Worm (Caenorhabditis elegans) whole organism, L1 larva: Measurements from ENCODE around the gene spp-30.
A peak's percentile ranks its signal among the peaks of the same experiment; 100 is the strongest.

ENCODE experiments used
- C16A3.4 ChIP-seq: fragments of 150-350 bp; optimal IDR thresholded peaks from 2 replicates; lab custom pipeline; 2014; ENCODE audit warnings: missing biosample characterization, missing genetic modification characterization
- Y116A8C.19 ChIP-seq: sonication (generic microtip); optimal IDR thresholded peaks from 2 replicates; lab custom pipeline; 2016; ENCODE audit warnings: missing compliant biosample characterization, missing genetic modification characterization, borderline replicate concordance
- aly-2 ChIP-seq: fragments of 150-350 bp; optimal IDR thresholded peaks from 2 replicates; lab custom pipeline; 2014; ENCODE audit warnings: missing biosample characterization, missing genetic modification characterization
- blmp-1 ChIP-seq: fragments of 150-350 bp; optimal IDR thresholded peaks from 2 replicates; lab custom pipeline; 2014; ENCODE audit warnings: missing biosample characterization, missing genetic modification characterization
- ceh-8 ChIP-seq: fragments of 200-800 bp; sonication (Bioruptor generic); optimal IDR thresholded peaks from 2 replicates; lab custom pipeline; 2018; ENCODE audit warnings: mild to moderate bottlenecking, missing genetic modification characterization, moderate library complexity, missing compliant biosample characterization
- ceh-82 ChIP-seq, 3 experiments: fragments of 150-350 bp in 1 of 3; sonication (generic microtip) in 2 of 3; optimal IDR thresholded peaks; 2 replicates each; lab custom pipeline; 2014 to 2017; ENCODE audit warnings: missing biosample characterization in 3 of 3, missing genetic modification characterization in 3 of 3
- dsc-1 ChIP-seq: sonication (generic microtip); optimal IDR thresholded peaks from 2 replicates; lab custom pipeline; 2016; ENCODE audit warnings: mild to moderate bottlenecking, missing genetic modification characterization, missing compliant biosample characterization
- efl-1 ChIP-seq, 4 experiments: fragments of 150-350 bp; optimal IDR thresholded peaks in 3 of 4; peaks in 1 of 4; 1 replicate in 1 of 4; 2 replicates in 3 of 4; lab custom pipeline; 2014; ENCODE audit warnings: missing biosample characterization in 2 of 4, missing genetic modification characterization in 2 of 4, missing genetic modification reagents in 2 of 4
- efl-3 ChIP-seq: fragments of 200-800 bp; sonication (Bioruptor generic); optimal IDR thresholded peaks from 2 replicates; lab custom pipeline; 2018; ENCODE audit warnings: mild to moderate bottlenecking, missing genetic modification characterization, missing compliant biosample characterization
- egl-13 ChIP-seq: sonication (generic microtip); optimal IDR thresholded peaks from 2 replicates; lab custom pipeline; 2016; ENCODE audit warnings: missing genotype, missing genetic modification reagents, missing genetic modification characterization, missing compliant biosample characterization
- egl-27 ChIP-seq, 2 experiments: fragments of 150-350 bp in 1 of 2; sonication (generic microtip); optimal IDR thresholded peaks; 3 replicates each; lab custom pipeline; 2017 to 2018; ENCODE audit warnings: missing biosample characterization in 2 of 2, missing genetic modification characterization in 2 of 2, missing genetic modification reagents in 2 of 2
- elt-2 ChIP-seq: sonication (generic microtip); optimal IDR thresholded peaks from 2 replicates; lab custom pipeline; 2016; ENCODE audit warnings: missing genetic modification characterization, mild to moderate bottlenecking, inconsistent platforms, missing compliant biosample characterization, missing genetic modification reagents
- elt-3 ChIP-seq, 6 experiments: fragments of 150-350 bp in 1 of 6; sonication (generic microtip); optimal IDR thresholded peaks; 2 replicates each; lab custom pipeline; 2017 to 2018; ENCODE audit warnings: missing biosample characterization in 6 of 6, missing genetic modification characterization in 6 of 6, inconsistent platforms in 1 of 6
- fkh-4 ChIP-seq: sonication (generic microtip); optimal IDR thresholded peaks from 2 replicates; lab custom pipeline; 2016; ENCODE audit warnings: missing compliant biosample characterization, missing genetic modification characterization, borderline replicate concordance
- fos-1 ChIP-seq: fragments of 150-350 bp; optimal IDR thresholded peaks from 2 replicates; lab custom pipeline; 2014; ENCODE audit warnings: missing biosample characterization, missing genetic modification characterization
- grh-1 ChIP-seq: fragments of 200-800 bp; sonication (Bioruptor generic); IDR thresholded peaks from 2 replicates; pipeline ENCODE4 v1.3.6; 2022; ENCODE audit warnings: missing genetic modification reagents, missing genetic modification characterization, missing compliant biosample characterization
- hlh-4 ChIP-seq: sonication (generic microtip); optimal IDR thresholded peaks from 2 replicates; lab custom pipeline; 2016; ENCODE audit warnings: mild to moderate bottlenecking, missing genetic modification characterization, missing compliant biosample characterization
- lin-13 ChIP-seq: fragments of 150-350 bp; optimal IDR thresholded peaks from 2 replicates; lab custom pipeline; 2014; ENCODE audit warnings: missing biosample characterization, missing genetic modification reagents, missing genetic modification characterization
- mdl-1 ChIP-seq, 2 experiments: fragments of 150-350 bp; optimal IDR thresholded peaks; 2 replicates each; lab custom pipeline; 2014 to 2017; ENCODE audit warnings: missing biosample characterization in 2 of 2, missing genetic modification characterization in 2 of 2, inconsistent platforms in 1 of 2
- mef-2 ChIP-seq: fragments of 150-350 bp; optimal IDR thresholded peaks from 2 replicates; lab custom pipeline; 2014; ENCODE audit warnings: missing biosample characterization, missing genetic modification characterization
- mep-1 ChIP-seq: fragments of 150-350 bp; optimal IDR thresholded peaks from 2 replicates; lab custom pipeline; 2014; ENCODE audit warnings: missing biosample characterization, missing genetic modification characterization
- nhr-11 ChIP-seq: fragments of 150-350 bp; optimal IDR thresholded peaks from 2 replicates; lab custom pipeline; 2014; ENCODE audit warnings: missing biosample characterization, missing genetic modification characterization
- nhr-19 ChIP-seq: fragments of 200-800 bp; sonication (Bioruptor generic); conservative IDR thresholded peaks from 2 replicates; pipeline ENCODE4 v1.3.6; 2022; ENCODE audit warnings: missing genetic modification characterization, missing compliant biosample characterization
- nhr-20 ChIP-seq: sonication (generic microtip); optimal IDR thresholded peaks from 2 replicates; lab custom pipeline; 2016; ENCODE audit warnings: mild to moderate bottlenecking, missing genetic modification characterization, missing compliant biosample characterization
- nhr-84 ChIP-seq: sonication (generic microtip); optimal IDR thresholded peaks from 2 replicates; lab custom pipeline; 2017; ENCODE audit warnings: missing biosample characterization, missing genetic modification characterization
- nhr-85 ChIP-seq: sonication (generic microtip); peaks from one replicate; lab custom pipeline; 2016; ENCODE audit warnings: missing genetic modification characterization, inconsistent platforms, missing compliant biosample characterization
- pax-3 ChIP-seq: fragments of 200-800 bp; sonication (Bioruptor generic); optimal IDR thresholded peaks from 2 replicates; lab custom pipeline; 2018; ENCODE audit warnings: mild to moderate bottlenecking, missing genetic modification characterization, moderate library complexity, missing compliant biosample characterization
- rnt-1 ChIP-seq: sonication (generic microtip); optimal IDR thresholded peaks from 2 replicates; lab custom pipeline; 2016; ENCODE audit warnings: mild to moderate bottlenecking, missing genetic modification characterization, moderate library complexity, missing compliant biosample characterization
- skn-1 ChIP-seq: fragments of 150-350 bp; optimal IDR thresholded peaks from 2 replicates; lab custom pipeline; 2014; ENCODE audit warnings: missing biosample characterization, missing genetic modification characterization
- snpc-4 ChIP-seq: fragments of 150-350 bp; optimal IDR thresholded peaks from 2 replicates; lab custom pipeline; 2014; ENCODE audit warnings: missing biosample characterization, missing genetic modification characterization
- snu-23 ChIP-seq: sonication (generic microtip); optimal IDR thresholded peaks from 2 replicates; lab custom pipeline; 2016; ENCODE audit warnings: missing genetic modification characterization, missing compliant biosample characterization
- sox-4 ChIP-seq: sonication (generic microtip); optimal IDR thresholded peaks from 2 replicates; lab custom pipeline; 2016; ENCODE audit warnings: missing genetic modification characterization, missing compliant biosample characterization
- tlp-1 ChIP-seq: fragments of 150-350 bp; optimal IDR thresholded peaks from 2 replicates; lab custom pipeline; 2014; ENCODE audit warnings: missing biosample characterization, missing genetic modification characterization
- unc-30 ChIP-seq: sonication (generic microtip); optimal IDR thresholded peaks from 2 replicates; lab custom pipeline; 2017; ENCODE audit warnings: missing biosample characterization, missing genetic modification characterization
- unc-62 ChIP-seq: fragments of 150-350 bp; optimal IDR thresholded peaks from 2 replicates; lab custom pipeline; 2014; ENCODE audit warnings: missing biosample characterization, missing genetic modification reagents, missing genetic modification characterization
- vab-15 ChIP-seq: sonication (generic microtip); optimal IDR thresholded peaks from 2 replicates; lab custom pipeline; 2017; ENCODE audit warnings: missing genotype, mild to moderate bottlenecking, missing genetic modification characterization, missing compliant biosample characterization
- xbp-1 ChIP-seq: sonication (generic microtip); optimal IDR thresholded peaks from 2 replicates; lab custom pipeline; 2016; ENCODE audit warnings: missing genetic modification characterization, missing compliant biosample characterization
- zag-1 ChIP-seq: fragments of 150-350 bp; optimal IDR thresholded peaks from 2 replicates; lab custom pipeline; 2014; ENCODE audit warnings: missing biosample characterization, missing genetic modification characterization
- zip-4 ChIP-seq: fragments of 200-800 bp; sonication (Bioruptor generic); optimal IDR thresholded peaks from 2 replicates; lab custom pipeline; 2018; ENCODE audit warnings: mild to moderate bottlenecking, missing genetic modification characterization, moderate library complexity, missing compliant biosample characterization

The spp-30 gene

ce11 chrX:11603234-11604108, 25.0 kb downstream of the spp-30 start (continued):
- TF ChIP-seq zip-4 (no peak), nhr-20 (peak; percentile 23), dsc-1 (tag; lab: Kevin White, UChicago) (peak; percentile 56), vab-15 (no peak), blmp-1 (tag; lab: Kevin White, UChicago) (no peak), elt-2 (tag; lab: Kevin White, UChicago) (peak; percentile 31), zag-1 (tag; lab: Kevin White, UChicago) (no peak), hlh-4 (tag; lab: Kevin White, UChicago) (no peak), skn-1 (tag; lab: Kevin White, UChicago) (no peak), ceh-82 (tag; optimal IDR thresholded peaks at IDR 0.05; lab: Kevin White, UChicago) (no peak), ceh-8 (GFP tag; lab: Kevin White, UChicago) (no peak), aly-2 (tag; lab: Kevin White, UChicago) (peak; percentile 78), pax-3 (tag; lab: Kevin White, UChicago) (no peak), Y116A8C.19 (tag; lab: Kevin White, UChicago) (no peak), efl-3 (GFP tag; lab: Kevin White, UChicago) (no peak), unc-30 (tag; lab: Kevin White, UChicago) (no peak), snu-23 (GFP tag; lab: Kevin White, UChicago) (peak; percentile 58), egl-27 (tag; optimal IDR thresholded peaks at IDR 0.05; lab: Kevin White, UChicago) (no peak), snpc-4 (tag; lab: Kevin White, UChicago) (no peak), C16A3.4 (peak; percentile 8), tlp-1 (no peak), sox-4 (tag; lab: Kevin White, UChicago) (no peak), nhr-85 (tag; lab: Kevin White, UChicago) (peak; percentile 77), mef-2 (no peak), elt-3 (tag; optimal IDR thresholded peaks at IDR 0.05; lab: Kevin White, UChicago) (no peak), unc-62 (GFP tag; lab: Kevin White, UChicago) (no peak), nhr-11 (tag; lab: Kevin White, UChicago) (no peak), mdl-1 (tag; optimal IDR thresholded peaks at IDR 0.05; lab: Kevin White, UChicago) (no peak), lin-13 (GFP tag; lab: Kevin White, UChicago) (no peak), nhr-19 (0 out of 2 replicates have a peak, but pooled peaks have one; percentile 12), rnt-1 (tag; lab: Kevin White, UChicago) (no peak), fos-1 (tag; lab: Kevin White, UChicago) (no peak), grh-1 (no peak)

DNA sequence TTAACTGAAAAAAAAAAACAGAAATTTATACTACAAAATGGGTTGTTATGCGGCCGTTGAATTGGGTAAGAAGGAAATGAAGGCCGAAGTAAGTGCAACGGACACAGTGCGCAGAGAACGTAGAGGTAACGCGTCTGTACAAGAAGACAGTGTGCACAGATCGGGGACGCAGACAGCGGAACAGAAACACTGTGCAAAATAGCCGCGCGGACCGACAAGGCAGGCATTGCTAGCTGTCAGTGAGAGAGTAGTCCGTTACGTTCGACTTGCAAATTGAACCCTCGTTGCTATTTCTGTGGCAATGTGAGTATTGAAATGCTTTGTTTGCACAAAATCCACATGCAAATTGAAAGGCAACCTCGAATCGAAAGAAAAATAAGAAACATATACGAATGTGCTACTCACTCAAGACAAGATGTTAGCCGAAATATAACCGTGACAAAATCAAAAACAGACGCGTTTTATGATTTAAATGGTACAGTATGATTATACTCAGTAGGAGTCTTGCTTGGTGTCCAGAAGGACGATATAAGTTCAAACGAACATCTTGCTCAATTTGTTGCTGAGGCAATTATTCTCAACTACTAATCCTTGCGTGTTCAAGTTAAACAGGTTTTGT, 27.9 kb downstream of the spp-30 start:
- TF ChIP-seq dsc-1 (tag; lab: Kevin White, UChicago), result peak; percentile 67
- no peak for TF ChIP-seq nhr-84 (tag; lab: Kevin White, UChicago)
- TF ChIP-seq mdl-1 (tag; optimal IDR thresholded peaks at IDR 0.05; lab: Kevin White, UChicago), result no peak
- peak; percentile 0 for TF ChIP-seq fkh-4 (tag; lab: Kevin White, UChicago)
- no peak for TF ChIP-seq nhr-20
- no peak for TF ChIP-seq vab-15
- TF ChIP-seq egl-13, result no peak
- TF ChIP-seq sox-4 (tag; lab: Kevin White, UChicago), result no peak
- TF ChIP-seq mep-1 (tag; lab: Kevin White, UChicago), result peak; percentile 17
- no peak for TF ChIP-seq xbp-1 (tag; lab: Kevin White, UChicago)
- no peak for TF ChIP-seq elt-3 (tag; optimal IDR thresholded peaks at IDR 0.05; lab: Kevin White, UChicago)
- TF ChIP-seq unc-62 (GFP tag; lab: Kevin White, UChicago), result no peak
- no peak for TF ChIP-seq efl-1 (optimal IDR thresholded peaks at IDR 0.05; lab: Kevin White, UChicago)
- TF ChIP-seq efl-1 (GFP tag; optimal IDR thresholded peaks at IDR 0.05 in 1 of 2; lab: Kevin White, UChicago), result no peak
- no peak for TF ChIP-seq elt-2 (tag; lab: Kevin White, UChicago)
- no peak for TF ChIP-seq blmp-1 (tag; lab: Kevin White, UChicago)
